Fruit fly (Drosophila melanogaster) whole organism, pupa: ENCODE data around the gene CG43965.

Experiments
- CG14655 ChIP-seq: fragments of 200-800 bp; sonication (Bioruptor generic); optimal IDR thresholded peaks from 3 replicates; lab custom pipeline; 2017; ENCODE audit warnings: mild to moderate bottlenecking, missing biosample characterization, missing genetic modification reagents, missing genetic modification characterization
- CG15710 ChIP-seq: fragments of 200-800 bp; sonication (Bioruptor generic); optimal IDR thresholded peaks from 2 replicates; lab custom pipeline; 2018; ENCODE audit warnings: missing biosample characterization, mild to moderate bottlenecking, missing genetic modification characterization, moderate library complexity
- CG17806 ChIP-seq: fragments of 200-800 bp; sonication (Bioruptor generic); optimal IDR thresholded peaks from 2 replicates; lab custom pipeline; 2018; ENCODE audit warnings: missing biosample characterization, mild to moderate bottlenecking, missing genetic modification characterization, moderate library complexity
- CG34367 ChIP-seq: fragments of 200-800 bp; sonication (Bioruptor generic); optimal IDR thresholded peaks from 2 replicates; lab custom pipeline; 2018; ENCODE audit warnings: missing biosample characterization, mild to moderate bottlenecking, missing genetic modification characterization
- CG4496 ChIP-seq: fragments of 200-800 bp; sonication (Bioruptor generic); IDR thresholded peaks from 3 replicates; pipeline ENCODE4 v1.3.6; 2022; ENCODE audit warnings: missing biosample characterization, missing genetic modification characterization
- CG9948 ChIP-seq: fragments of 200-800 bp; sonication (Bioruptor generic); optimal IDR thresholded peaks from 2 replicates; lab custom pipeline; 2018; ENCODE audit warnings: missing biosample characterization, mild to moderate bottlenecking, missing genetic modification characterization, moderate library complexity
- D1 ChIP-seq: fragments of 200-800 bp; sonication (Bioruptor generic); optimal IDR thresholded peaks from 2 replicates; lab custom pipeline; 2018; ENCODE audit warnings: missing biosample characterization, mild to moderate bottlenecking, missing genetic modification characterization, moderate library complexity
- EcR ChIP-seq: fragments of 200-800 bp; sonication (Bioruptor generic); optimal IDR thresholded peaks from 3 replicates; lab custom pipeline; 2019; ENCODE audit warnings: missing biosample characterization, missing genetic modification characterization, mild to moderate bottlenecking, moderate library complexity, missing genetic modification reagents
- fd96Ca ChIP-seq: fragments of 200-800 bp; sonication (Bioruptor generic); IDR thresholded peaks from 3 replicates; pipeline ENCODE4 v1.3.6; 2022; ENCODE audit warnings: missing biosample characterization, missing genetic modification characterization

DNA sequence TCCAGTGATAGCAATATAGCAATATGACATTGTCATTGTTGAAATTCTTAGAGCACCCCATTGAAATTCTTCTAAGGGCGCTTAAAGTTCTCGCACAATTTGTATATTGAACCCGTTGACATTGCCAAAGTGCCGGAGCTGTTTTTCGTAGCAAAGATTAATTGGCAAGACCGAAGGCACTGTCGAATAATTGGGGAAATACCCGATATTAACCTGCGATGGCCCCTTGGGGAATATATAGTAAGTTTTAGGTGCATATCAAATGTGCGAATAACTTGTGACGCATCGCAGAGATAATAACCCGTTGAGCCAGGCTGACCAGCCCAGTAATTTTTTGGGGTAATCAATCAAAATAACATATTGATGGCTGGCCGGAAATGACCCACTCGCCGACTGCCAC is 38.9 kb downstream of the CG43965 start:
- no peak for TF ChIP-seq EcR
- no peak for TF ChIP-seq fd96Ca (GFP tag; lab: Robert Waterston, UW)
- no peak for TF ChIP-seq CG9948 (tag; lab: Kevin White, UChicago)
- no peak for TF ChIP-seq CG15710 (tag; lab: Kevin White, UChicago)
- no peak for TF ChIP-seq CG4496 (GFP tag; lab: Robert Waterston, UW)
- no peak for TF ChIP-seq CG34367
- no peak for TF ChIP-seq CG14655 (GFP tag; lab: Kevin White, UChicago)
- TF ChIP-seq D1 (tag; lab: Kevin White, UChicago) = no peak
- TF ChIP-seq CG17806 = no peak
